Fruit fly (Drosophila melanogaster) whole organism, embryonic: ENCODE results near the gene CG10761.

Source experiments
- Awh ChIP-seq: fragments of 200-800 bp; sonication (Bioruptor generic); IDR thresholded peaks from 2 replicates; pipeline ENCODE4, ENCODE4 v1.3.6; 2022; ENCODE audit warnings: missing biosample characterization, missing genetic modification characterization
- CG10147 ChIP-seq: fragments of 200-800 bp; sonication (Bioruptor generic); optimal IDR thresholded peaks from 2 replicates; lab custom pipeline; 2019; ENCODE audit warnings: missing biosample characterization, mild to moderate bottlenecking, missing genetic modification characterization, moderate library complexity
- CG10209 ChIP-seq: fragments of 200-800 bp; sonication (Bioruptor generic); optimal IDR thresholded peaks from 3 replicates; lab custom pipeline; 2017; ENCODE audit warnings: missing biosample characterization, mild to moderate bottlenecking, missing genetic modification characterization, missing genetic modification reagents
- CG10267 ChIP-seq: fragments of 200-800 bp; sonication (Bioruptor generic); optimal IDR thresholded peaks from 2 replicates; lab custom pipeline; 2018; ENCODE audit warnings: missing biosample characterization, mild to moderate bottlenecking, missing genetic modification characterization, moderate library complexity
- CG12391 ChIP-seq: fragments of 200-800 bp; sonication (Bioruptor generic); optimal IDR thresholded peaks from 3 replicates; lab custom pipeline; 2018; ENCODE audit warnings: missing biosample characterization, mild to moderate bottlenecking, missing genetic modification characterization, moderate library complexity
- CG13296 ChIP-seq: fragments of 200-800 bp; sonication (Bioruptor generic); optimal IDR thresholded peaks from 3 replicates; lab custom pipeline; 2018; ENCODE audit warnings: missing biosample characterization, mild to moderate bottlenecking, missing genetic modification characterization
- CG13624 ChIP-seq: fragments of 200-800 bp; sonication (Bioruptor generic); optimal IDR thresholded peaks from 2 replicates; lab custom pipeline; 2016; ENCODE audit warnings: missing biosample characterization, missing genetic modification characterization
- CG15011 ChIP-seq: fragments of 200-800 bp; sonication (Bioruptor generic); optimal IDR thresholded peaks from 3 replicates; lab custom pipeline; 2018; ENCODE audit warnings: missing biosample characterization, mild to moderate bottlenecking, missing genetic modification characterization
- CG1603 ChIP-seq: fragments of 200-800 bp; sonication (Bioruptor generic); optimal IDR thresholded peaks from 2 replicates; lab custom pipeline; 2019; ENCODE audit warnings: missing biosample characterization, mild to moderate bottlenecking, missing genetic modification characterization, moderate library complexity
- CG17359 ChIP-seq: fragments of 200-800 bp; sonication (Bioruptor generic); optimal IDR thresholded peaks from 3 replicates; lab custom pipeline; 2018; ENCODE audit warnings: missing biosample characterization, mild to moderate bottlenecking, missing genetic modification characterization, moderate library complexity
- CG17361 ChIP-seq: fragments of 200-800 bp; sonication (Bioruptor generic); IDR thresholded peaks from 3 replicates; pipeline ENCODE4 v1.3.6; 2022; ENCODE audit warnings: missing biosample characterization, missing genetic modification characterization
- CG17612 ChIP-seq: fragments of 200-800 bp; sonication (Bioruptor generic); IDR thresholded peaks from 2 replicates; pipeline ENCODE4 v1.3.6; 2022; ENCODE audit warnings: missing biosample characterization, missing genetic modification characterization
- CG30403 ChIP-seq: fragments of 200-800 bp; sonication (Bioruptor generic); optimal IDR thresholded peaks from 3 replicates; lab custom pipeline; 2016; ENCODE audit warnings: missing biosample characterization, missing genetic modification characterization
- CG31388 ChIP-seq: fragments of 200-800 bp; sonication (Bioruptor generic); optimal IDR thresholded peaks from 2 replicates; lab custom pipeline; 2016; ENCODE audit warnings: missing biosample characterization, missing genetic modification characterization
- CG32767 ChIP-seq: fragments of 200-800 bp; sonication (Bioruptor generic); IDR thresholded peaks from 2 replicates; pipeline ENCODE4 v1.3.6; 2022; ENCODE audit warnings: missing biosample characterization, missing genetic modification characterization
- CG32772 ChIP-seq: fragments of 200-800 bp; sonication (Bioruptor generic); IDR thresholded peaks from 2 replicates; pipeline ENCODE4 v1.3.6; 2022; ENCODE audit warnings: missing biosample characterization, missing genetic modification characterization
- CG42726 ChIP-seq: fragments of 200-800 bp; sonication (Bioruptor generic); IDR thresholded peaks from 2 replicates; pipeline ENCODE4 v1.3.6; 2022; ENCODE audit warnings: missing biosample characterization, missing genetic modification characterization; ENCODE audit not compliant: partially characterized antibody
- CG8089 ChIP-seq: fragments of 200-800 bp; sonication (Bioruptor generic); optimal IDR thresholded peaks from 3 replicates; lab custom pipeline; 2016; ENCODE audit warnings: missing biosample characterization, missing genetic modification characterization
- CG9437 ChIP-seq: fragments of 200-800 bp; sonication (Bioruptor generic); optimal IDR thresholded peaks from 2 replicates; lab custom pipeline; 2018; ENCODE audit warnings: missing biosample characterization, mild to moderate bottlenecking, missing genetic modification characterization
- D19A ChIP-seq: fragments of 200-800 bp; optimal IDR thresholded peaks from 3 replicates; lab custom pipeline; 2019; ENCODE audit warnings: missing biosample characterization, mild to moderate bottlenecking, missing genetic modification characterization, moderate library complexity
- Dbx ChIP-seq: fragments of 200-800 bp; sonication (Bioruptor generic); IDR thresholded peaks from 3 replicates; pipeline ENCODE4 v1.3.6; 2022; ENCODE audit warnings: missing biosample characterization, missing genetic modification characterization
- Dfd ChIP-seq, 2 experiments: fragments of >200 bp; optimal IDR thresholded peaks; 2 replicates each; lab custom pipeline; 2017; ENCODE audit warnings: missing biosample characterization in 2 of 2, missing genetic modification characterization in 2 of 2
- Dp ChIP-seq: fragments of 200-800 bp; sonication (Bioruptor generic); optimal IDR thresholded peaks from 2 replicates; lab custom pipeline; 2018; ENCODE audit warnings: missing biosample characterization, mild to moderate bottlenecking, missing genetic modification characterization, moderate library complexity
- E2f1 ChIP-seq: fragments of 200-800 bp; sonication (Bioruptor generic); IDR thresholded peaks from 2 replicates; pipeline ENCODE4 v1.3.6; 2022; ENCODE audit warnings: missing biosample characterization, missing genetic modification characterization
- Ets65A ChIP-seq: fragments of 200-800 bp; sonication (Bioruptor generic); peaks from one replicate; lab custom pipeline; 2016; ENCODE audit warnings: missing biosample characterization, missing genetic modification characterization
- Hey ChIP-seq: fragments of 200-800 bp; sonication (Bioruptor generic); optimal IDR thresholded peaks from 3 replicates; lab custom pipeline; 2018; ENCODE audit warnings: missing biosample characterization, mild to moderate bottlenecking, missing genetic modification characterization
- Hmx ChIP-seq: fragments of 200-800 bp; sonication (Bioruptor generic); optimal IDR thresholded peaks from 2 replicates; lab custom pipeline; 2016; ENCODE audit warnings: missing biosample characterization, missing genetic modification characterization
- Hr3 ChIP-seq: fragments of 200-800 bp; sonication (Bioruptor generic); optimal IDR thresholded peaks from 3 replicates; lab custom pipeline; 2016; ENCODE audit warnings: missing biosample characterization, missing genetic modification characterization
- Jarid2 ChIP-seq: fragments of 200-800 bp; sonication (Bioruptor generic); optimal IDR thresholded peaks from 3 replicates; lab custom pipeline; 2017; ENCODE audit warnings: mild to moderate bottlenecking, missing biosample characterization, missing genetic modification reagents, missing genetic modification characterization
- Mrtf ChIP-seq: fragments of 200-800 bp; sonication (Bioruptor generic); IDR thresholded peaks from 3 replicates; pipeline ENCODE4 v1.3.6; 2022; ENCODE audit warnings: missing biosample characterization, missing genetic modification characterization
- NfI ChIP-seq: fragments of 200-800 bp; sonication (Bioruptor generic); optimal IDR thresholded peaks from 3 replicates; lab custom pipeline; 2018; ENCODE audit warnings: missing biosample characterization, mild to moderate bottlenecking, missing genetic modification characterization, moderate library complexity
- Vsx1 ChIP-seq: fragments of 200-800 bp; sonication (Bioruptor generic); optimal IDR thresholded peaks from 2 replicates; lab custom pipeline; 2017; ENCODE audit warnings: missing biosample characterization, mild to moderate bottlenecking, missing genetic modification characterization, missing genetic modification reagents
- Xbp1 ChIP-seq: fragments of 200-800 bp; sonication (Bioruptor generic); optimal IDR thresholded peaks from 3 replicates; lab custom pipeline; 2016; ENCODE audit warnings: missing biosample characterization, mild to moderate bottlenecking, missing genetic modification characterization
- YL-1 ChIP-seq: fragments of 200-800 bp; sonication (Bioruptor generic); optimal IDR thresholded peaks from 3 replicates; lab custom pipeline; 2017; ENCODE audit warnings: missing biosample characterization, mild to moderate bottlenecking, missing genetic modification characterization
- aop ChIP-seq: fragments of 200-800 bp; sonication (Bioruptor generic); IDR thresholded peaks from 2 replicates; pipeline ENCODE4 v1.3.6; 2022; ENCODE audit warnings: missing biosample characterization, missing genetic modification characterization
- ara ChIP-seq: fragments of 200-800 bp; sonication (Bioruptor generic); IDR thresholded peaks from 2 replicates; pipeline ENCODE4 v1.3.6; 2022; ENCODE audit warnings: missing biosample characterization, missing genetic modification characterization
- dpn ChIP-seq, 2 experiments: fragments of 200-800 bp; sonication (Bioruptor generic); optimal IDR thresholded peaks; 3 replicates each; lab custom pipeline; 2016; ENCODE audit warnings: missing biosample characterization in 2 of 2, missing genetic modification characterization in 2 of 2
- eve ChIP-seq, 2 experiments: fragments of >200 bp; optimal IDR thresholded peaks; 2 replicates each; lab custom pipeline; 2017; ENCODE audit warnings: missing biosample characterization in 2 of 2, missing genetic modification characterization in 2 of 2
- gsb ChIP-seq: fragments of 200-800 bp; sonication (Bioruptor generic); IDR thresholded peaks from 2 replicates; pipeline ENCODE4 v1.3.6; 2022; ENCODE audit warnings: missing biosample characterization, missing genetic modification characterization
- h ChIP-seq: fragments of >200 bp; optimal IDR thresholded peaks from 2 replicates; lab custom pipeline; 2017
- klu ChIP-seq: fragments of 200-800 bp; sonication (Bioruptor generic); IDR thresholded peaks from 2 replicates; pipeline ENCODE4 v1.3.6; 2022; ENCODE audit warnings: missing biosample characterization, missing genetic modification characterization
- lmd ChIP-seq: fragments of 200-800 bp; sonication (Bioruptor generic); IDR thresholded peaks from 2 replicates; pipeline ENCODE4 v1.3.6; 2022; ENCODE audit warnings: missing biosample characterization, missing genetic modification characterization
- odd ChIP-seq: fragments of 200-800 bp; sonication (Bioruptor generic); optimal IDR thresholded peaks from 2 replicates; lab custom pipeline; 2017; ENCODE audit warnings: missing biosample characterization, mild to moderate bottlenecking, missing genetic modification characterization
- pita ChIP-seq: fragments of 200-800 bp; sonication (Bioruptor generic); optimal IDR thresholded peaks from 2 replicates; lab custom pipeline; 2017; ENCODE audit warnings: missing biosample characterization, mild to moderate bottlenecking, missing genetic modification characterization
- schlank ChIP-seq: fragments of 200-800 bp; sonication (Bioruptor generic); optimal IDR thresholded peaks from 2 replicates; lab custom pipeline; 2018; ENCODE audit warnings: missing biosample characterization, mild to moderate bottlenecking, missing genetic modification characterization
- seq ChIP-seq: fragments of 200-800 bp; sonication (Bioruptor generic); IDR thresholded peaks from 2 replicates; pipeline ENCODE4 v1.3.6; 2022; ENCODE audit warnings: missing biosample characterization, missing genetic modification characterization
- sima ChIP-seq: fragments of 200-800 bp; sonication (Bioruptor generic); optimal IDR thresholded peaks from 2 replicates; lab custom pipeline; 2016; ENCODE audit warnings: missing biosample characterization, missing genetic modification characterization
- slp2 ChIP-seq: fragments of 200-800 bp; sonication (Bioruptor generic); optimal IDR thresholded peaks from 2 replicates; lab custom pipeline; 2016; ENCODE audit warnings: missing biosample characterization, missing genetic modification characterization
- sqz ChIP-seq: fragments of 200-800 bp; sonication (Bioruptor generic); optimal IDR thresholded peaks from 3 replicates; lab custom pipeline; 2018; ENCODE audit warnings: missing biosample characterization, mild to moderate bottlenecking, missing genetic modification characterization
- tll ChIP-seq, 2 experiments: fragments of 200-800 bp in 1 of 2; fragments of >200 bp in 1 of 2; sonication (Bioruptor generic) in 1 of 2; optimal IDR thresholded peaks; 2 replicates each; lab custom pipeline; 2017 to 2019; ENCODE audit warnings: missing biosample characterization in 2 of 2, missing genetic modification characterization in 2 of 2, mild to moderate bottlenecking in 1 of 2, moderate library complexity in 1 of 2
- wdn ChIP-seq: fragments of 200-800 bp; sonication (Bioruptor generic); IDR thresholded peaks from 2 replicates; pipeline ENCODE4 v1.3.6; 2022; ENCODE audit warnings: missing biosample characterization, missing genetic modification characterization
- zf30C ChIP-seq: fragments of 200-800 bp; sonication (Bioruptor generic); optimal IDR thresholded peaks from 3 replicates; lab custom pipeline; 2018; ENCODE audit warnings: missing biosample characterization, mild to moderate bottlenecking, missing genetic modification characterization

CG10761 gene

DNA sequence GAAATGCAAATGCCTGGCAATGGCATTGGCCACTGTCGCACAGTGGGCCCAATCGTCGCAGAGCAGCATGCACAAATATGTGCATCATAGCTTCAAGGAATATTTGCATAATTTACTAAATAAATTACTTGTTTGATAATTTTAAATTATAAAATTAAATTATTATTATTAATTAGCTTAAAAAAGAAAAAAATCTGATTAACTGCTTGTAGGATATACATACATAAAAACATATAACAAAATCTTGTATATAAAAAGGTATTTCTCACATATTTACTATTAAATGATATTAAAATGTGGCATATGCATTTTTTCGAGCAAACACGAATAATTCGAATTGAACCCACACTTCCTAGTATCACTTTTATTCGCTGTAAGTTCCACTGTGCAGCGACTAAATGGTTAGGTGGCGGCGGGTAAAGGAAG is 37.4 kb downstream of the CG10761 start (continued):
- TF ChIP-seq YL-1 (GFP tag; lab: Kevin White, UChicago) (no peak), CG10147 (GFP tag; lab: Kevin White, UChicago) (peak; percentile 4), zf30C (GFP tag; lab: Kevin White, UChicago) (no peak), Hr3 (GFP tag; lab: Kevin White, UChicago) (peak; percentile 57), Dfd (GFP tag; optimal IDR thresholded peaks at IDR 0.05; lab: Kevin White, UChicago) (no peak), CG17612 (GFP tag; lab: Robert Waterston, UW) (no peak), Dbx (no peak), Mrtf (GFP tag; lab: Robert Waterston, UW) (no peak), CG32767 (GFP tag; lab: Robert Waterston, UW) (peak; percentile 43; the same call in 1 of the 2 replicates), CG32772 (GFP tag; lab: Robert Waterston, UW) (0 out of 2 replicates have a peak, but pooled peaks have one; percentile 32), Ets65A (GFP tag; lab: Kevin White, UChicago) (peak; percentile 65), odd (GFP tag; lab: Kevin White, UChicago) (peak; percentile 33), E2f1 (0 out of 2 replicates have a peak, but pooled peaks have one; percentile 42), schlank (tag; lab: Kevin White, UChicago) (no peak), Awh (GFP tag; lab: Robert Waterston, UW) (0 out of 2 replicates have a peak, but pooled peaks have one; percentile 32), sima (GFP tag; lab: Kevin White, UChicago) (no peak), slp2 (GFP tag; lab: Kevin White, UChicago) (no peak), h (lab: Kevin White, UChicago) (no peak), CG8089 (GFP tag; lab: Kevin White, UChicago) (no peak), Jarid2 (no peak), Xbp1 (peak; percentile 53), gsb (GFP tag; lab: Robert Waterston, UW) (no peak), CG13296 (GFP tag; lab: Kevin White, UChicago) (peak; percentile 28), CG15011 (GFP tag; lab: Kevin White, UChicago) (no peak), CG10209 (GFP tag; lab: Kevin White, UChicago) (peak; percentile 62), eve (GFP tag; optimal IDR thresholded peaks at IDR 0.05; lab: Kevin White, UChicago) (no peak), sqz (GFP tag; lab: Kevin White, UChicago) (peak; percentile 12), Hmx (GFP tag; lab: Kevin White, UChicago) (no peak), pita (GFP tag; lab: Kevin White, UChicago) (no peak), wdn (GFP tag; lab: Robert Waterston, UW) (no peak), CG13624 (GFP tag; lab: Kevin White, UChicago) (no peak)

DNA sequence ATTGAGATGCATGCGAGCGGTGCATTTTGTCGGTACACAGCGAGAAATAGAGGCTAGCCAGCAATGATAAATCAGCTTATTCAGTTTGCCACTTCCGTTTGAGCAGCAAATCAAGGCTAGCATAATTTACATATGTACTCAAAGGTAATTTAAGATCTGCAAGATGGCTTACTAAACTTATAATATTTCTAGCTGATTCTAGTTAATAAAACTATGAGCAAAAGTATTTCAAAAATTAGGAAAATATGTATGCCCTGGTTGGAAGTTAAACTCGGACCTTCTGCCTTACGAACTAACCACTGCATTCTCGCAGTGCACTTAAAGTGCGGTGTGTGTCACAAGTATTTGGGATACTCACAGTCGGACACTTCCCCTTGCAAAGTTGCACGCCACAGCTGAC is 39.8 kb downstream of the CG10761 start:
- TF ChIP-seq CG9437: no peak
- peak; percentile 21 for TF ChIP-seq D19A
- peak; percentile 0 for TF ChIP-seq CG12391 (tag; lab: Kevin White, UChicago)
- no peak for TF ChIP-seq CG42726 (GFP tag; lab: Robert Waterston, UW)
- no peak for TF ChIP-seq seq (GFP tag; lab: Robert Waterston, UW)
- no peak for TF ChIP-seq NfI
- no peak for TF ChIP-seq aop (GFP tag; lab: Robert Waterston, UW)
- no peak for TF ChIP-seq CG17359 (tag; lab: Kevin White, UChicago)
- no peak for TF ChIP-seq Dp (GFP tag; lab: Kevin White, UChicago)
- no peak for TF ChIP-seq CG31388 (GFP tag; lab: Kevin White, UChicago)
- no peak for TF ChIP-seq Vsx1
- TF ChIP-seq tll (GFP tag; optimal IDR thresholded peaks at IDR 0.05; lab: Kevin White, UChicago): no peak
- TF ChIP-seq klu: no peak
- no peak for TF ChIP-seq dpn (GFP tag; optimal IDR thresholded peaks at IDR 0.05; lab: Kevin White, UChicago)
- no peak for TF ChIP-seq ara (GFP tag; lab: Robert Waterston, UW)
- peak; percentile 15 for TF ChIP-seq CG30403 (GFP tag; lab: Kevin White, UChicago)
- TF ChIP-seq lmd (GFP tag; lab: Robert Waterston, UW): no peak
- TF ChIP-seq CG1603 (tag; lab: Kevin White, UChicago): peak; percentile 38
- 0 out of 3 replicates have a peak, but pooled peaks have one; percentile 29 for TF ChIP-seq CG17361 (GFP tag; lab: Robert Waterston, UW)
- TF ChIP-seq Hey (tag; lab: Kevin White, UChicago): no peak
- peak; percentile 21 for TF ChIP-seq CG10267 (tag; lab: Kevin White, UChicago)
